Fruit fly (Drosophila melanogaster): ENCODE measurements around the gene CG5281.
A peak's percentile ranks its signal among the peaks of the same experiment; 100 is the strongest.

CG5281 gene

DNA sequence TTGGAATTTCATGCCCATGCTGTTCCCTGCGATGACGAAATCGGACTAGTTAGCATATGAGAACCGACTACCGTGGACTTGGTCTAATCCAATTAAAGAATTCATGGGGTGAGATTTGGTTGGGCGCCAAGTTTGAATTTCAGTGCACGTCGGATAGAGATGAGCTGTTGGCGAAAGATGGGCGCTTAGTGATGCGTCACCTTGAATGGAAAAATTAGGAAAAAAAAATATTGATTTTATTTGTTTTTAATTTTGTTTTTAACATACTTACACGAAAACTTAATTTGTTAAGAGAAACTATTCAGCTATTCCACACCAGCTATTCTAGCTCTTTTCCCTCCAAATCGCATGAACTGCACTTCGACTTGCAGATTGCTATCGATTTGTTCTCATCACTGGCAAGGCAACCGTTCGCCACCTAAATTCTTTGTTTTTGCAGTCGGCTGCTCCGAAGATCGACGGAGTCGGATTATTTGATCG, 14.0 kb upstream of the CG5281 start, which contains the start of the genes ninaG and Sptz (continued):
- peak; percentile 99 for TF ChIP-seq Sry-β (GFP tag; optimal IDR thresholded peaks at IDR 0.05)
- peak; percentile 92 for TF ChIP-seq Atf3 (GFP tag; optimal IDR thresholded peaks at IDR 0.05)
- no peak for TF ChIP-seq zf30C (GFP tag; optimal IDR thresholded peaks at IDR 0.05)
- TF ChIP-seq CG17612 (GFP tag; IDR thresholded peaks at IDR 0.05), result peak; percentile 73
- peak; percentile 93 for TF ChIP-seq CG33213 (GFP tag; optimal IDR thresholded peaks at IDR 0.05)
- peak; percentile 96 for TF ChIP-seq sisA (GFP tag; IDR thresholded peaks at IDR 0.05)
- peak; percentile 78 for TF ChIP-seq Dp (GFP tag; optimal IDR thresholded peaks at IDR 0.05)
- TF ChIP-seq crp (GFP tag; optimal IDR thresholded peaks at IDR 0.05), result peak in 1 of 2 experiments; percentile 78
- TF ChIP-seq chif (GFP tag; optimal IDR thresholded peaks at IDR 0.05), result peak; percentile 95 to 96
- TF ChIP-seq CG4404 (GFP tag; IDR thresholded peaks at IDR 0.05), result peak; percentile 97
- TF ChIP-seq mirr (GFP tag; optimal IDR thresholded peaks at IDR 0.05), result peak; percentile 11
- TF ChIP-seq HmgZ (tag; optimal IDR thresholded peaks at IDR 0.05), result peak; percentile 95
- TF ChIP-seq CG8765 (GFP tag; IDR thresholded peaks at IDR 0.05), result peak; percentile 93
- TF ChIP-seq CG6254 (GFP tag; optimal IDR thresholded peaks at IDR 0.05), result peak; percentile 66
- peak; percentile 97 for TF ChIP-seq Hsf (GFP tag; optimal IDR thresholded peaks at IDR 0.05)
- peak; percentile 11 for TF ChIP-seq CG6854 (GFP tag; optimal IDR thresholded peaks at IDR 0.05)
- TF ChIP-seq psq (GFP tag; optimal IDR thresholded peaks at IDR 0.05), result peak; percentile 84
- peak; percentile 75 for TF ChIP-seq CG3163 (GFP tag; optimal IDR thresholded peaks at IDR 0.05)
- peak; percentile 87 for TF ChIP-seq CG5953 (GFP tag; IDR thresholded peaks at IDR 0.05)
- no peak for TF ChIP-seq sqz (GFP tag; optimal IDR thresholded peaks at IDR 0.05)
- peak; percentile 95 for TF ChIP-seq HLH3B (GFP tag; IDR thresholded peaks at IDR 0.05)
- TF ChIP-seq Eip74EF (GFP tag; optimal IDR thresholded peaks at IDR 0.05), result no peak
- TF ChIP-seq BEAF-32 (GFP tag; optimal IDR thresholded peaks at IDR 0.05), result peak; percentile 69
- peak; percentile 95 for TF ChIP-seq CG12391 (tag; optimal IDR thresholded peaks at IDR 0.05)
- peak; percentile 94 for TF ChIP-seq Ssrp (tag; optimal IDR thresholded peaks at IDR 0.05)
- TF ChIP-seq CG12744 (GFP tag; optimal IDR thresholded peaks at IDR 0.05), result peak; percentile 92
- peak; percentile 96 for TF ChIP-seq Dbx (GFP tag; IDR thresholded peaks at IDR 0.05)
- TF ChIP-seq CG10366 (GFP tag; IDR thresholded peaks at IDR 0.05), result peak; percentile 95
- peak; percentile 86 for TF ChIP-seq fd3F (GFP tag; optimal IDR thresholded peaks at IDR 0.05)
- TF ChIP-seq hb (GFP tag; IDR thresholded peaks at IDR 0.05; ENCODE audit: partially characterized antibody), result no peak
- TF ChIP-seq al (GFP tag; IDR thresholded peaks at IDR 0.05), result peak; percentile 94
- TF ChIP-seq sim (GFP tag; IDR thresholded peaks at IDR 0.05), result peak; percentile 80
- peak; percentile 87 for TF ChIP-seq Meics (GFP tag; optimal IDR thresholded peaks at IDR 0.05)
- peak; percentile 70 for TF ChIP-seq CG16779 (GFP tag; IDR thresholded peaks at IDR 0.05)
- peak; percentile 92 for TF ChIP-seq CG12659 (GFP tag; optimal IDR thresholded peaks at IDR 0.05)
- TF ChIP-seq salm (tag; optimal IDR thresholded peaks at IDR 0.05), result peak; percentile 62
- TF ChIP-seq wor (GFP tag; IDR thresholded peaks at IDR 0.05), result peak; percentile 89
- TF ChIP-seq aop (GFP tag; IDR thresholded peaks at IDR 0.05), result peak; percentile 78; the same call in 1 of the 2 replicates
- TF ChIP-seq CG10565 (GFP tag; optimal IDR thresholded peaks at IDR 0.05), result peak; percentile 78
- TF ChIP-seq CG33557 (GFP tag; optimal IDR thresholded peaks at IDR 0.05), result peak; percentile 79
- TF ChIP-seq Dek (tag; optimal IDR thresholded peaks at IDR 0.05), result peak; percentile 90
- no peak for TF ChIP-seq Doc3 (GFP tag; IDR thresholded peaks at IDR 0.05; ENCODE audit: partially characterized antibody)
- TF ChIP-seq CG11398 (GFP tag; optimal IDR thresholded peaks at IDR 0.05), result peak; percentile 83
- peak; percentile 85 for TF ChIP-seq Lhr (GFP tag; optimal IDR thresholded peaks at IDR 0.05)
- TF ChIP-seq D19A (tag; optimal IDR thresholded peaks at IDR 0.05), result no peak
- TF ChIP-seq Bteb2 (GFP tag; optimal IDR thresholded peaks at IDR 0.05), result peak; percentile 89
- TF ChIP-seq CG12299 (tag; optimal IDR thresholded peaks at IDR 0.05), result peak; percentile 80
- TF ChIP-seq tap (tag; optimal IDR thresholded peaks at IDR 0.05), result no peak
- peak; percentile 88 for TF ChIP-seq Awh (GFP tag; IDR thresholded peaks at IDR 0.05)
- TF ChIP-seq Poxn (GFP tag; IDR thresholded peaks at IDR 0.05), result peak; percentile 70; the same call in 1 of the 2 replicates

Measured in whole organism, embryonic.